Worm (Caenorhabditis elegans): ENCODE measurements around the gene pygl-1.

- TF ChIP-seq F13C5.2 (tag; optimal IDR thresholded peaks at IDR 0.05): no peak
- no peak for TF ChIP-seq ama-1 (optimal IDR thresholded peaks at IDR 0.05)
- TF ChIP-seq sea-1 (GFP tag; conservative IDR thresholded peaks at IDR 0.05): no peak
- TF ChIP-seq hnd-1 (tag; optimal IDR thresholded peaks at IDR 0.05): no peak
- TF ChIP-seq hmg-4 (GFP tag; optimal IDR thresholded peaks at IDR 0.05): no peak
These were observed 16.1 kb downstream of the pygl-1 start, which contains the start of gene srh-213 for ce11 chrV:3594936-3595335.

All from whole organism, early embryonic.